Fruit fly (Drosophila melanogaster) whole organism, embryonic: ENCODE data around the gene TBC1D16.

ENCODE experiments used
- Aef1 ChIP-seq: fragments of 200-800 bp; sonication (Bioruptor generic); IDR thresholded peaks from 3 replicates; pipeline ENCODE4 v1.3.6; 2022; ENCODE audit warnings: missing biosample characterization, missing genetic modification characterization
- B-H2 ChIP-seq: fragments of 200-800 bp; sonication (Bioruptor generic); optimal IDR thresholded peaks from 2 replicates; lab custom pipeline; 2018; ENCODE audit warnings: missing biosample characterization, mild to moderate bottlenecking, missing genetic modification characterization
- CG10462 ChIP-seq: fragments of 200-800 bp; sonication (Bioruptor generic); optimal IDR thresholded peaks from 2 replicates; lab custom pipeline; 2016; ENCODE audit warnings: missing biosample characterization, missing genetic modification characterization
- CG11504 ChIP-seq: fragments of 200-800 bp; sonication (Bioruptor generic); optimal IDR thresholded peaks from 3 replicates; lab custom pipeline; 2019; ENCODE audit warnings: missing biosample characterization, mild to moderate bottlenecking, missing genetic modification characterization, moderate library complexity
- CG12299 ChIP-seq: fragments of 200-800 bp; sonication (Bioruptor generic); optimal IDR thresholded peaks from 2 replicates; lab custom pipeline; 2018; ENCODE audit warnings: missing biosample characterization, mild to moderate bottlenecking, missing genetic modification characterization
- CG12391 ChIP-seq: fragments of 200-800 bp; sonication (Bioruptor generic); optimal IDR thresholded peaks from 3 replicates; lab custom pipeline; 2018; ENCODE audit warnings: missing biosample characterization, mild to moderate bottlenecking, missing genetic modification characterization, moderate library complexity
- CG12659 ChIP-seq: fragments of 200-800 bp; sonication (Bioruptor generic); optimal IDR thresholded peaks from 3 replicates; lab custom pipeline; 2017; ENCODE audit warnings: mild to moderate bottlenecking, missing biosample characterization, missing genetic modification reagents, missing genetic modification characterization
- CG12744 ChIP-seq: fragments of 200-800 bp; sonication (Bioruptor generic); optimal IDR thresholded peaks from 2 replicates; lab custom pipeline; 2016; ENCODE audit warnings: missing biosample characterization, missing genetic modification characterization
- CG13287 ChIP-seq: fragments of 200-800 bp; sonication (Bioruptor generic); IDR thresholded peaks from 2 replicates; pipeline ENCODE4 v1.3.6; 2022; ENCODE audit warnings: missing biosample characterization, missing genetic modification characterization; ENCODE audit not compliant: partially characterized antibody
- CG17385 ChIP-seq: fragments of 200-800 bp; sonication (Bioruptor generic); optimal IDR thresholded peaks from 3 replicates; lab custom pipeline; 2018; ENCODE audit warnings: missing biosample characterization, mild to moderate bottlenecking, missing genetic modification characterization
- CG17612 ChIP-seq: fragments of 200-800 bp; sonication (Bioruptor generic); IDR thresholded peaks from 2 replicates; pipeline ENCODE4 v1.3.6; 2022; ENCODE audit warnings: missing biosample characterization, missing genetic modification characterization
- CG31388 ChIP-seq: fragments of 200-800 bp; sonication (Bioruptor generic); optimal IDR thresholded peaks from 2 replicates; lab custom pipeline; 2016; ENCODE audit warnings: missing biosample characterization, missing genetic modification characterization
- CG3163 ChIP-seq: fragments of 200-800 bp; sonication (Bioruptor generic); optimal IDR thresholded peaks from 3 replicates; lab custom pipeline; 2016; ENCODE audit warnings: missing biosample characterization, missing genetic modification characterization
- CG33213 ChIP-seq: fragments of 200-800 bp; sonication (Bioruptor generic); optimal IDR thresholded peaks from 3 replicates; lab custom pipeline; 2016; ENCODE audit warnings: missing biosample characterization, missing genetic modification characterization
- CG4360 ChIP-seq: fragments of 200-800 bp; sonication (Bioruptor generic); IDR thresholded peaks from 2 replicates; pipeline ENCODE4 v1.3.6; 2022; ENCODE audit warnings: missing biosample characterization, missing genetic modification characterization
- CG8359 ChIP-seq: fragments of 200-800 bp; sonication (Bioruptor generic); optimal IDR thresholded peaks from 2 replicates; lab custom pipeline; 2017; ENCODE audit warnings: missing biosample characterization, mild to moderate bottlenecking, missing genetic modification characterization, borderline replicate concordance
- CG9797 ChIP-seq: fragments of 200-800 bp; sonication (Bioruptor generic); optimal IDR thresholded peaks from 3 replicates; lab custom pipeline; 2018; ENCODE audit warnings: missing biosample characterization, mild to moderate bottlenecking, missing genetic modification characterization
- Dref ChIP-seq: fragments of 200-800 bp; sonication (Bioruptor generic); IDR thresholded peaks from 2 replicates; pipeline ENCODE4 v1.3.6; 2022; ENCODE audit warnings: missing biosample characterization, missing genetic modification characterization
- E2f1 ChIP-seq: fragments of 200-800 bp; sonication (Bioruptor generic); IDR thresholded peaks from 2 replicates; pipeline ENCODE4 v1.3.6; 2022; ENCODE audit warnings: missing biosample characterization, missing genetic modification characterization
- Fer3 ChIP-seq: fragments of 200-800 bp; sonication (Bioruptor generic); optimal IDR thresholded peaks from 2 replicates; lab custom pipeline; 2018; ENCODE audit warnings: missing biosample characterization, mild to moderate bottlenecking, missing genetic modification characterization, moderate library complexity
- HLH4C ChIP-seq: fragments of 200-800 bp; sonication (Bioruptor generic); IDR thresholded peaks from 3 replicates; pipeline ENCODE4 v1.3.6; 2022; ENCODE audit warnings: missing biosample characterization, missing genetic modification characterization; ENCODE audit not compliant: partially characterized antibody
- Hr78 ChIP-seq, 2 experiments: fragments of 200-800 bp in 1 of 2; fragments of >200 bp in 1 of 2; sonication (Bioruptor generic) in 1 of 2; optimal IDR thresholded peaks; 2 replicates each; lab custom pipeline; 2017 to 2019; ENCODE audit warnings: missing biosample characterization in 2 of 2, missing genetic modification characterization in 2 of 2, mild to moderate bottlenecking in 1 of 2, moderate library complexity in 1 of 2
- Hsf ChIP-seq: fragments of 200-800 bp; sonication (Bioruptor generic); optimal IDR thresholded peaks from 3 replicates; lab custom pipeline; 2016; ENCODE audit warnings: missing biosample characterization, missing genetic modification characterization
- Meics ChIP-seq: fragments of 200-800 bp; sonication (Bioruptor generic); optimal IDR thresholded peaks from 2 replicates; lab custom pipeline; 2017; ENCODE audit warnings: missing biosample characterization, mild to moderate bottlenecking, missing genetic modification characterization
- Rfx ChIP-seq: fragments of 200-800 bp; sonication (Bioruptor generic); IDR thresholded peaks from 2 replicates; pipeline ENCODE4 v1.3.6; 2022; ENCODE audit warnings: missing biosample characterization, missing genetic modification characterization
- Sin3A ChIP-seq: fragments of >200 bp; optimal IDR thresholded peaks from 2 replicates; lab custom pipeline; 2018
- Tbp ChIP-seq: fragments of >200 bp; optimal IDR thresholded peaks from 2 replicates; lab custom pipeline; 2018; ENCODE audit warnings: missing biosample characterization, missing genetic modification characterization
- amos ChIP-seq: fragments of 200-800 bp; sonication (Bioruptor generic); IDR thresholded peaks from 2 replicates; pipeline ENCODE4 v1.3.6; 2022; ENCODE audit warnings: missing biosample characterization, missing genetic modification characterization; ENCODE audit not compliant: partially characterized antibody
- ash1 ChIP-seq: fragments of 200-800 bp; sonication (Bioruptor generic); optimal IDR thresholded peaks from 2 replicates; lab custom pipeline; 2018; ENCODE audit warnings: missing biosample characterization, mild to moderate bottlenecking, missing genetic modification characterization
- az2 ChIP-seq: fragments of 200-800 bp; sonication (Bioruptor generic); optimal IDR thresholded peaks from 3 replicates; lab custom pipeline; 2016; ENCODE audit warnings: missing biosample characterization, missing genetic modification characterization
- bab2 ChIP-seq: fragments of 200-800 bp; sonication (Bioruptor generic); optimal IDR thresholded peaks from 2 replicates; lab custom pipeline; 2016; ENCODE audit warnings: missing biosample characterization, missing genetic modification characterization
- bcd ChIP-seq: fragments of 200-800 bp; sonication (Bioruptor generic); optimal IDR thresholded peaks from 2 replicates; lab custom pipeline; 2017; ENCODE audit warnings: missing biosample characterization, mild to moderate bottlenecking, missing genetic modification characterization
- bigmax ChIP-seq: fragments of 200-800 bp; sonication (Bioruptor generic); optimal IDR thresholded peaks from 2 replicates; lab custom pipeline; 2018; ENCODE audit warnings: missing biosample characterization, mild to moderate bottlenecking, missing genetic modification characterization
- cad ChIP-seq: fragments of >200 bp; optimal IDR thresholded peaks from 2 replicates; lab custom pipeline; 2017; ENCODE audit warnings: missing biosample characterization, missing genetic modification characterization
- fd96Cb ChIP-seq: fragments of 200-800 bp; sonication (Bioruptor generic); optimal IDR thresholded peaks from 2 replicates; lab custom pipeline; 2018; ENCODE audit warnings: missing biosample characterization, mild to moderate bottlenecking, missing genetic modification characterization, moderate library complexity
- gt ChIP-seq: fragments of 200-800 bp; sonication (Bioruptor generic); IDR thresholded peaks from 2 replicates; pipeline ENCODE4 v1.3.6; 2022; ENCODE audit warnings: missing biosample characterization, missing genetic modification characterization
- kah ChIP-seq: fragments of 200-800 bp; sonication (Bioruptor generic); optimal IDR thresholded peaks from 2 replicates; lab custom pipeline; 2018; ENCODE audit warnings: missing biosample characterization, mild to moderate bottlenecking, missing genetic modification characterization
- lab ChIP-seq: fragments of 200-800 bp; sonication (Bioruptor generic); optimal IDR thresholded peaks from 3 replicates; lab custom pipeline; 2017; ENCODE audit warnings: missing biosample characterization, missing genetic modification characterization, mild to moderate bottlenecking, moderate library complexity, missing genetic modification reagents
- luna ChIP-seq: fragments of 200-800 bp; sonication (Bioruptor generic); optimal IDR thresholded peaks from 2 replicates; lab custom pipeline; 2016; ENCODE audit warnings: missing biosample characterization, missing genetic modification characterization
- mld ChIP-seq: fragments of 200-800 bp; sonication (Bioruptor generic); IDR thresholded peaks from 3 replicates; pipeline ENCODE4 v1.3.6; 2022; ENCODE audit warnings: missing biosample characterization, missing genetic modification characterization; ENCODE audit not compliant: partially characterized antibody
- pzg ChIP-seq: fragments of 200-800 bp; sonication (Bioruptor generic); optimal IDR thresholded peaks from 3 replicates; lab custom pipeline; 2018; ENCODE audit warnings: missing biosample characterization, mild to moderate bottlenecking, missing genetic modification characterization, moderate library complexity
- sc ChIP-seq, 3 experiments: fragments of >200 bp in 2 of 3; fragments of 200-800 bp in 1 of 3; sonication (Bioruptor generic) in 1 of 3; optimal IDR thresholded peaks; 2 replicates in 2 of 3; 3 replicates in 1 of 3; lab custom pipeline; 2017; ENCODE audit warnings: mild to moderate bottlenecking in 1 of 3, missing biosample characterization in 1 of 3, missing genetic modification characterization in 1 of 3, missing genetic modification reagents in 1 of 3
- slbo ChIP-seq: fragments of 200-800 bp; sonication (Bioruptor generic); IDR thresholded peaks from 2 replicates; pipeline ENCODE4 v1.3.6; 2022; ENCODE audit warnings: missing biosample characterization, missing genetic modification characterization
- sqz ChIP-seq: fragments of 200-800 bp; sonication (Bioruptor generic); optimal IDR thresholded peaks from 3 replicates; lab custom pipeline; 2018; ENCODE audit warnings: missing biosample characterization, mild to moderate bottlenecking, missing genetic modification characterization
- stc ChIP-seq: fragments of 200-800 bp; sonication (Bioruptor generic); IDR thresholded peaks from 2 replicates; pipeline ENCODE4 v1.3.6; 2022; ENCODE audit warnings: missing biosample characterization, missing genetic modification characterization
- tna ChIP-seq: fragments of 200-800 bp; sonication (Bioruptor generic); IDR thresholded peaks from 2 replicates; pipeline ENCODE4 v1.3.6; 2022; ENCODE audit warnings: missing biosample characterization, missing genetic modification characterization; ENCODE audit not compliant: partially characterized antibody
- trem ChIP-seq: fragments of 200-800 bp; optimal IDR thresholded peaks from 3 replicates; lab custom pipeline; 2019; ENCODE audit warnings: missing biosample characterization, mild to moderate bottlenecking, missing genetic modification characterization, moderate library complexity
- tup ChIP-seq: fragments of 200-800 bp; sonication (Bioruptor generic); optimal IDR thresholded peaks from 2 replicates; lab custom pipeline; 2016; ENCODE audit warnings: missing biosample characterization, mild to moderate bottlenecking, missing genetic modification characterization, moderate library complexity
- unc-4 ChIP-seq: fragments of 200-800 bp; sonication (Bioruptor generic); IDR thresholded peaks from 2 replicates; pipeline ENCODE4 v1.3.6; 2022; ENCODE audit warnings: missing biosample characterization, missing genetic modification characterization; ENCODE audit not compliant: partially characterized antibody
- zen2 ChIP-seq: fragments of 200-800 bp; sonication (Bioruptor generic); IDR thresholded peaks from 3 replicates; pipeline ENCODE4 v1.3.6; 2022; ENCODE audit warnings: missing biosample characterization, missing genetic modification characterization; ENCODE audit not compliant: partially characterized antibody

Gene TBC1D16

DNA sequence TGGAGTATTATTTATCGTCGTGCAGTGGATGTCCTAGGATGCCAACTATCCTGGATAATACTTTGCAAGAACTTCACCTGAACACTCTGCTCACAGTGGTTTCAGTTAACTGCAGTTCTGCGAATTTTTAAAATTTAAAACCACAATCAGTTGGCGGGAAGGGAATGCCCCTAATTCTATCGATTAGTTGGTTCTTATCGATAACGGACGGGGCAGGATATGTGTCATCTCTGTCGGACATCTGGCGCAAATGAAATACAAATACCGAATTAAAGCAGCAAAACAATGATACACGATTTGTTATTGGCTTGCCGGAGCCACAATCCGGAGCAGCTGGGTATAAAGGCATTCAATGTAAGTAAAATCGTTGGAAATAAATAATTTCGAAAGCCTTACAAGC lies 47.6 kb upstream of the TBC1D16 start, which contains the start of gene Grip75 (continued):
- no peak for TF ChIP-seq ash1
- TF ChIP-seq CG8359 (GFP tag; lab: Kevin White, UChicago) = no peak
- TF ChIP-seq HLH4C (GFP tag; lab: Robert Waterston, UW) = peak; percentile 32; the same call in 1 of the 3 replicates
- no peak for TF ChIP-seq sc (optimal IDR thresholded peaks at IDR 0.05; lab: Kevin White, UChicago)
- TF ChIP-seq sc (GFP tag; optimal IDR thresholded peaks at IDR 0.05; lab: Kevin White, UChicago) = no peak
- peak; percentile 51; the same call in 2 of the 3 replicates for TF ChIP-seq zen2
- no peak for TF ChIP-seq fd96Cb
- no peak for TF ChIP-seq luna (GFP tag; lab: Kevin White, UChicago)
- TF ChIP-seq tna = no peak
- TF ChIP-seq bcd = no peak
- TF ChIP-seq lab (GFP tag; lab: Kevin White, UChicago) = no peak
- no peak for TF ChIP-seq CG31388
- TF ChIP-seq trem (tag; lab: Kevin White, UChicago) = no peak
- no peak for TF ChIP-seq CG10462 (GFP tag; lab: Kevin White, UChicago)
- TF ChIP-seq amos (GFP tag; lab: Robert Waterston, UW) = peak; percentile 67
- TF ChIP-seq Aef1 (GFP tag; lab: Robert Waterston, UW) = no peak
- no peak for TF ChIP-seq B-H2
- TF ChIP-seq Meics = no peak
- no peak for TF ChIP-seq Hsf

DNA sequence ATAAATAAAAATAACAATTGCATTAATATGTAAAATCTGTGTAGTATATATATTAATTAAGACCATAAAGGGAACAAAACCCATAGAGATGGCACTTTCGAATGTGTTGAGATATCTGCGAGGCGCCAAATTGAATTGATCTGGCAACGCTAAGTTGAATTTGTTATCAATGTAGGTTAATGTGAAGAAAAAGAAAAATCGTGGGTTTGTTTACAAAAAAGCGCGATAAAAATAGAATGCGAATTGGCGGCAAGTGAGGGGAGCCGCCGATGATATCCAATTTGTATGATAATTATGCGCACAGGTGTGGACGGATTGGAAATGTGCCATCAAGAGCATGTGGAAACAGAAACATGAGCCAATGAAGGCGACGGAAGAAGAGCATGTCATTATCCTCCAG lies 44.4 kb upstream of the TBC1D16 start:
- no peak for TF ChIP-seq kah (GFP tag; lab: Kevin White, UChicago)
- TF ChIP-seq mld (GFP tag; lab: Robert Waterston, UW) = no peak
- no peak for TF ChIP-seq CG17612 (GFP tag; lab: Robert Waterston, UW)
- TF ChIP-seq CG13287 (GFP tag; lab: Robert Waterston, UW) = peak; percentile 74
- TF ChIP-seq Tbp (GFP tag; lab: Kevin White, UChicago) = no peak
- TF ChIP-seq CG33213 (GFP tag; lab: Kevin White, UChicago) = no peak
- no peak for TF ChIP-seq CG3163 (GFP tag; lab: Kevin White, UChicago)
- no peak for TF ChIP-seq slbo (GFP tag; lab: Robert Waterston, UW)
- TF ChIP-seq CG12659 = peak; percentile 14
- TF ChIP-seq E2f1 (GFP tag; lab: Robert Waterston, UW) = no peak
- no peak for TF ChIP-seq CG9797 (GFP tag; lab: Kevin White, UChicago)
- TF ChIP-seq bigmax (GFP tag; lab: Kevin White, UChicago) = peak; percentile 91
- TF ChIP-seq bab2 = no peak
- TF ChIP-seq Rfx (GFP tag; lab: Robert Waterston, UW) = no peak
- no peak for TF ChIP-seq stc (GFP tag; lab: Robert Waterston, UW)
- TF ChIP-seq Hr78 (GFP tag; optimal IDR thresholded peaks at IDR 0.05; lab: Kevin White, UChicago) = no peak
- TF ChIP-seq CG11504 (tag; lab: Kevin White, UChicago) = no peak
- no peak for TF ChIP-seq CG12391
- peak; percentile 49; the same call in 1 of the 2 replicates for TF ChIP-seq amos (GFP tag; lab: Robert Waterston, UW)
- no peak for TF ChIP-seq Sin3A (lab: Kevin White, UChicago)
- TF ChIP-seq sqz (GFP tag; lab: Kevin White, UChicago) = no peak
- no peak for TF ChIP-seq Meics
- TF ChIP-seq cad = no peak
- TF ChIP-seq Fer3 (tag; lab: Kevin White, UChicago) = no peak
- no peak for TF ChIP-seq tup (GFP tag; lab: Kevin White, UChicago)
- TF ChIP-seq pzg (GFP tag; lab: Kevin White, UChicago) = peak; percentile 58
- TF ChIP-seq gt (GFP tag; lab: Robert Waterston, UW) = no peak
- TF ChIP-seq CG12299 (tag; lab: Kevin White, UChicago) = no peak
- TF ChIP-seq CG4360 (GFP tag; lab: Robert Waterston, UW) = no peak
- peak; percentile 45; the same call in 1 of the 2 replicates for TF ChIP-seq unc-4 (GFP tag; lab: Robert Waterston, UW)
- no peak for TF ChIP-seq az2 (GFP tag; lab: Kevin White, UChicago)
- TF ChIP-seq CG12744 = no peak
- peak; percentile 55 for TF ChIP-seq Dref (GFP tag; lab: Robert Waterston, UW)
- TF ChIP-seq CG17385 (GFP tag; lab: Kevin White, UChicago) = peak; percentile 41
